Worm (Caenorhabditis elegans): ENCODE data around the gene C30B5.17.

C30B5.17 gene

DNA sequence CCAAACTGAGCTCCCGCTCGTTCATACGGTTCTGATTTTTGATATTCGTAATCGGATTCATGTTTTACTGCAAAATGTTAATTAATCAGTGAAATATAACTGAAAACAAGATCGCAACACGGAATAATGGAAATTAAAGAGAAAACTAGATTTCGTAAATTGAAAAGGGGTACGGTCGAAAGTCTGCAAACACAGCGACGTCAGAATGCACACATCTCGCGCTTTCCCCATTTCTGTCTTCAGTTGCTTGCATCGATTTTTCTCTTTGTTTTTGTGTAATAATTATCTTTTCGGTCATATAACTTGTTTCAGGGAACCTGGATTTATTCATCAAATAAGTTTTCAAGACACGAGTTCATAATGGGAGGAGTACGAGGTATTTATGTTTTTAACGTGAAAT, 5.9 kb downstream of the C30B5.17 start, which contains the start of the genes rbmx-2 and C30B5.2 (continued):
- TF ChIP-seq pha-4 (tag; optimal IDR thresholded peaks at IDR 0.05): no peak

DNA sequence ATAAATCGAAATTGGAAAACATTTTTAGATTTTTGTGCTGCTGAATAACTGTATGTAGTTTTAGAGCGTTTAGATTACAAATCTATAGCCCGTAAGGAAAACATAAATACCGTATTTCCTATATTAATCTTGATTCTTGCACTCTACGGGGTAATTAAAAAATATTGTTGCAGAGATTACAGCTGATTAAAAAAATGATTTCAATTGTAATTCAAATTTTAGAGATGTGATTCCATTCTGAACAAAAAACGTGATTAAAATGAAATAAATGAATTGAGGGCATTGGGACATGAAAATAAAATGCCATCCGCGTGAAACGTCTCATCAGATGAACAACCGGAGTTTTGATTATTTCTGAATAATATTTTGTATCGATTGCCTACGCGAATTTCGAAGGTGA, 10.3 kb downstream of the C30B5.17 start, which contains the start of gene cpb-2:
cpb-2 (plus strand) TSS at position 301 of the 400 bp plus-strand sequence.
- TF ChIP-seq him-1 (tag; optimal IDR thresholded peaks at IDR 0.05) (no peak), sea-2 (GFP tag; IDR thresholded peaks at IDR 0.05) (no peak), C17E4.6 (GFP tag; IDR thresholded peaks at IDR 0.05) (no peak), madf-3 (GFP tag; IDR thresholded peaks at IDR 0.05) (no peak), F57A8.1 (GFP tag; optimal IDR thresholded peaks at IDR 0.05) (no peak), nhr-90 (tag; optimal IDR thresholded peaks at IDR 0.05) (no peak), ceh-40 (GFP tag; IDR thresholded peaks at IDR 0.05) (no peak), ekl-4 (GFP tag; IDR thresholded peaks at IDR 0.05) (no peak), lin-54 (GFP tag; optimal IDR thresholded peaks at IDR 0.05) (no peak), sptf-2 (GFP tag; optimal IDR thresholded peaks at IDR 0.05) (no peak)

DNA sequence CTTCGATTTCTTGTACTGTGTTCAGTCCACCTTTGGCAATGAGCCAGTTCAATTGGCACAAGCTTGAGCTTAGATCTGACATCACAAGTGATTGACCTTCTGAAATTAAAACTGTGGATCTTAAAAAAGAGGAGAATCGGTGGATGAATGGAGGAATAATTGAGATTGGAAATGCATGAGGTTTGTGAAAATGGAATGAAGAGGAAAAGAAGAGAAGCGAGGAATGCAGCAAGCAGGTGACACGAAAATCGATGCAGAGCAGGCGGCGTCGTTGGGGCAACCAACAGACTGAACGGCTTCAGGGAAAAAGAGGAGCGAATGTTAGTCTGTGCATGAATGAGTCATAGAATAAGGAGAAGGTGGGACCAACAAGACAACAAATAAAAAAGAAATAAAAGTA, 11.5 kb downstream of the C30B5.17 start, which contains the start of gene fkh-8:
fkh-8 (minus strand) TSS at position 101 of the 400 bp plus-strand sequence.
- TF ChIP-seq lin-54 (GFP tag; optimal IDR thresholded peaks at IDR 0.05) (no peak), T07F8.4 (tag; optimal IDR thresholded peaks at IDR 0.05) (no peak), efl-1 (GFP tag; optimal IDR thresholded peaks at IDR 0.05) (no peak), C17E4.6 (GFP tag; IDR thresholded peaks at IDR 0.05) (no peak), dpff-1 (tag; optimal IDR thresholded peaks at IDR 0.05) (no peak), madf-6 (GFP tag; IDR thresholded peaks at IDR 0.05) (no peak), attf-6 (GFP tag; IDR thresholded peaks at IDR 0.05) (no peak), nhr-27 (tag; optimal IDR thresholded peaks at IDR 0.05) (no peak), T26A5.8 (tag; optimal IDR thresholded peaks at IDR 0.05) (no peak), dpl-1 (GFP tag; optimal IDR thresholded peaks at IDR 0.05) (no peak)

DNA sequence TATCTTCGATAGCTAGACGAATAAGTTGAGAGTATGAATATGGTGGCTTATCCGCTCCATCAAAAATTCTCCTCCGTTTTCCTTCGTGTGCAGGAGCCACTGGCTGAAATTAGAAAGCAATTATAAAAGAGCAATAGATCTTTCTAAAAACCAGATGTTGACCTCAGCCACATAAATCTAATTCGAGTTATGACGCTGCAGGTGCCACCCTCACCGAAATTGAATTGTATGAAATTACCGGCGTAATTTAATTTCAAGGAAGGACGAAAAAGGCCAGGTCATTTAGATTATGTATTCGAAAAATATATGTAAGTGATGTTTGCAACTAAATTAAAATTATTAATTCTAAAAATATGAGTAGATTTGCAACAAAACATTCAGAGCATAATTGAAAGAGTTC, 12.0 kb downstream of the C30B5.17 start:
- TF ChIP-seq F39B2.1 (GFP tag; IDR thresholded peaks at IDR 0.05) (no peak), nhr-27 (tag; optimal IDR thresholded peaks at IDR 0.05) (no peak), sptf-2 (GFP tag; optimal IDR thresholded peaks at IDR 0.05) (no peak), mel-28 (tag; optimal IDR thresholded peaks at IDR 0.05; ENCODE audit: borderline replicate concordance) (no peak), B0035.1 (tag; optimal IDR thresholded peaks at IDR 0.05) (no peak), ceh-27 (GFP tag; optimal IDR thresholded peaks at IDR 0.05) (no peak), hsf-1 (GFP tag; IDR thresholded peaks at IDR 0.05) (no peak), efl-1 (GFP tag; optimal IDR thresholded peaks at IDR 0.05) (no peak), ekl-4 (GFP tag; IDR thresholded peaks at IDR 0.05) (no peak), F55B11.4 (tag; optimal IDR thresholded peaks at IDR 0.05; ENCODE audit: borderline replicate concordance, insufficient read depth) (no peak), tbp1 (GFP tag; optimal IDR thresholded peaks at IDR 0.05) (no peak)

DNA sequence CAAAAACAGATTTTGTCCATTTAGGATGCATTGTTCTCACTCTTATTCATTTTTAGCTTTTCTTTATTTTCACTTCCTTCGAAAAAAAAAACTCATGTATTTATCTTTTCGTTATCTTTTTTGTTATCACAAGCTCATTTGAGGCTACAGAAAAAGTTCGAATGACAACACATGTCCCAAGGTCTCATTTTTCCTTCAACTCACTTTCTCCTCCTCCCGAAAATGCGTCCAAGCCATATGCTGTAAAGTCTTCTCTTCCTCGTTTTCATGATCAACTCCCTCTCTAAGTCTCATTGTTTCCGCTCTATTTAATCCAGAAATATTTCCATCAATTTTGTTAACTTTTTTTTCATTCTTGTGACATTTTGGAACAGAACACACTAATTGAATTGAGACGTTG, 21.5 kb downstream of the C30B5.17 start:
- TF ChIP-seq ama-1 (optimal IDR thresholded peaks at IDR 0.05) (no peak), ama-1 (GFP tag; optimal IDR thresholded peaks at IDR 0.05) (no peak), pbrm-1 (GFP tag; IDR thresholded peaks at IDR 0.05) (no peak), lsl-1 (GFP tag; optimal IDR thresholded peaks at IDR 0.05) (no peak), madf-3 (GFP tag; IDR thresholded peaks at IDR 0.05) (no peak), fkh-3 (tag; optimal IDR thresholded peaks at IDR 0.05) (no peak), Y56A3A.18 (GFP tag; IDR thresholded peaks at IDR 0.05) (no peak)

DNA sequence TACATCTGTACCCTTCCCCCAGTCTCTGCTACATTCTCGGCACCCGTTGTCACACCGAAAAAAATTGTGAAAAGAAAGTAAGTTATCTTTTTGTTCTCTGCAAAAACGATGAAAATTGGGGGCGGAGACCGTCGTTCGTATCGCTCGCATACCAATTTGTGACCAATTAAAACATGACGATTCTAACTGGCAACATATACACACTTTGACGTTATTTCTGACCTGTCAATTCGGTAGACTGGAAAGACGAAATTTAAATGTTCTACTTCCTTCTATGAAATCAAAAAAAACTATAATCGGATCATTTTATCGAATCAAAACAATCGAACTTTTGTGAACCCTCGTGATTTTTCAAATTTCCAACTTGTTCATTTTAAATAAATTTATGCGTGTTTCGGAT, 22.3 kb downstream of the C30B5.17 start:
- TF ChIP-seq dpff-1 (tag; optimal IDR thresholded peaks at IDR 0.05) (no peak), nhr-80 (tag; optimal IDR thresholded peaks at IDR 0.05) (peak; percentile 52)

All from whole organism, young adult.